Fruit fly (Drosophila melanogaster) Kc167 (cell line): ENCODE results near the gene CG13449.

ENCODE experiments used
- Myc ChIP-seq: fragments of >200 bp; optimal IDR thresholded peaks from 2 replicates; lab custom pipeline; 2017; ENCODE audit warnings: missing external identifiers
- Sin3A ChIP-seq: fragments of >200 bp; optimal IDR thresholded peaks from 2 replicates; lab custom pipeline; 2018; ENCODE audit warnings: missing external identifiers
- h ChIP-seq: fragments of >200 bp; optimal IDR thresholded peaks from 3 replicates; lab custom pipeline; 2018; ENCODE audit warnings: missing external identifiers
- insv ChIP-seq: fragments of >200 bp; optimal IDR thresholded peaks from 3 replicates; lab custom pipeline; 2018; ENCODE audit warnings: missing external identifiers
- psq ChIP-seq: fragments of >200 bp; optimal IDR thresholded peaks from 2 replicates; lab custom pipeline; 2017; ENCODE audit warnings: missing external identifiers
- ttk ChIP-seq: sonication (Bioruptor generic); optimal IDR thresholded peaks from 2 replicates; lab custom pipeline; 2017; ENCODE audit warnings: missing external identifiers

dm6 chr3L:15568748-15569147 lies 43.9 kb downstream of the CG13449 start:
- TF ChIP-seq h (no peak), ttk (lab: Kevin White, UChicago) (no peak), psq (lab: Kevin White, UChicago) (no peak), Myc (no peak), insv (lab: Kevin White, UChicago) (no peak), Sin3A (lab: Kevin White, UChicago) (no peak)
